Worm (Caenorhabditis elegans) whole organism, young adult: ENCODE data around the gene pax-3.

Experiments
- ama-1 ChIP-seq, 3 experiments: fragments of 150-350 bp in 1 of 3; sonication (generic microtip) in 2 of 3; optimal IDR thresholded peaks; 2 replicates each; lab custom pipeline; 2014 to 2018; ENCODE audit warnings: missing biosample characterization in 2 of 3, missing genetic modification characterization in 2 of 3, missing genetic modification reagents in 2 of 3
- snpc-3.4 ChIP-seq: sonication (generic microtip); optimal IDR thresholded peaks from 2 replicates; lab custom pipeline; 2017; ENCODE audit warnings: missing genetic modification characterization, mild to moderate bottlenecking, missing compliant biosample characterization, antibody characterized with exemption, moderate library complexity, missing genotype, missing genetic modification reagents

DNA sequence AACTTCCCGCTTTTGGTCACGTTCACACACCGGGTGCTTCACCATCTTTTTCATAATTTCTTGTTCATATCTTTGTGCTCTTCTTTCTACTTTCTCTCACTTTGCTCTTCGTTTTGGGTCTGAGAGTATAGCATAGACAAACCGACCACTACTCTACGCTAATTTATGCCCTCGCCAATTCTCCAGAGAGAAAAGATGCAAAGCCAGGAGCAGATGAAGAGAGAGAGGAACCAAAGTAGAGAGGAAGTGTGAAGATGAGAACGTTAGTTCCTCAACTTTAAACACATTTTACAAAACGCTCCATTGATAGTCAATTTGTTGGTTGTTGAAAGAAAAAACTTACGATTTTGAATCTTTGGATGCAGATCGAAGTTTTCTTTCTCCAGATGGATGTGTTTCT is 21.4 kb downstream of the pax-3 start:
- TF ChIP-seq snpc-3.4 (tag; lab: Kevin White, UChicago) (no peak), ama-1 (optimal IDR thresholded peaks at IDR 0.05; lab: Kevin White, UChicago) (no peak), ama-1 (GFP tag; optimal IDR thresholded peaks at IDR 0.05; lab: Kevin White, UChicago) (no peak)
